Fruit fly (Drosophila melanogaster) whole organism, embryonic: ENCODE measurements around the gene Tet.

ENCODE experiments used
- BEAF-32 ChIP-seq: fragments of 200-800 bp; sonication (Bioruptor generic); optimal IDR thresholded peaks from 3 replicates; lab custom pipeline; 2017; ENCODE audit warnings: missing biosample characterization, missing genetic modification characterization, mild to moderate bottlenecking, moderate library complexity, missing genetic modification reagents
- Bgb ChIP-seq: fragments of 200-800 bp; sonication (Bioruptor generic); IDR thresholded peaks from 2 replicates; pipeline ENCODE4 v1.3.6; 2022; ENCODE audit warnings: missing biosample characterization, missing genetic modification characterization; ENCODE audit not compliant: partially characterized antibody
- CG10654 ChIP-seq: fragments of 200-800 bp; sonication (Bioruptor generic); optimal IDR thresholded peaks from 2 replicates; lab custom pipeline; 2016; ENCODE audit warnings: missing biosample characterization, missing genetic modification characterization
- CG11247 ChIP-seq: fragments of 200-800 bp; sonication (Bioruptor generic); IDR thresholded peaks from 2 replicates; pipeline ENCODE4 v1.3.6; 2022; ENCODE audit warnings: missing biosample characterization, missing genetic modification characterization
- CG12299 ChIP-seq: fragments of 200-800 bp; sonication (Bioruptor generic); optimal IDR thresholded peaks from 2 replicates; lab custom pipeline; 2018; ENCODE audit warnings: missing biosample characterization, mild to moderate bottlenecking, missing genetic modification characterization
- CG12769 ChIP-seq: fragments of 200-800 bp; sonication (Bioruptor generic); optimal IDR thresholded peaks from 2 replicates; lab custom pipeline; 2019; ENCODE audit warnings: missing biosample characterization, mild to moderate bottlenecking, missing genetic modification characterization, moderate library complexity
- CG14441 ChIP-seq: fragments of 200-800 bp; sonication (Bioruptor generic); IDR thresholded peaks from 2 replicates; pipeline ENCODE4 v1.3.6; 2022; ENCODE audit warnings: missing biosample characterization, missing genetic modification characterization
- CG17359 ChIP-seq: fragments of 200-800 bp; sonication (Bioruptor generic); optimal IDR thresholded peaks from 3 replicates; lab custom pipeline; 2018; ENCODE audit warnings: missing biosample characterization, mild to moderate bottlenecking, missing genetic modification characterization, moderate library complexity
- CG17361 ChIP-seq: fragments of 200-800 bp; sonication (Bioruptor generic); IDR thresholded peaks from 3 replicates; pipeline ENCODE4 v1.3.6; 2022; ENCODE audit warnings: missing biosample characterization, missing genetic modification characterization
- CG17385 ChIP-seq: fragments of 200-800 bp; sonication (Bioruptor generic); optimal IDR thresholded peaks from 3 replicates; lab custom pipeline; 2018; ENCODE audit warnings: missing biosample characterization, mild to moderate bottlenecking, missing genetic modification characterization
- CG17568 ChIP-seq: fragments of 200-800 bp; sonication (Bioruptor generic); optimal IDR thresholded peaks from 2 replicates; lab custom pipeline; 2018; ENCODE audit warnings: missing biosample characterization, mild to moderate bottlenecking, missing genetic modification characterization, moderate library complexity
- CG2712 ChIP-seq: fragments of 200-800 bp; optimal IDR thresholded peaks from 3 replicates; lab custom pipeline; 2019; ENCODE audit warnings: missing biosample characterization, mild to moderate bottlenecking, missing genetic modification characterization, moderate library complexity
- CG31388 ChIP-seq: fragments of 200-800 bp; sonication (Bioruptor generic); optimal IDR thresholded peaks from 2 replicates; lab custom pipeline; 2016; ENCODE audit warnings: missing biosample characterization, missing genetic modification characterization
- CG5953 ChIP-seq: fragments of 200-800 bp; sonication (Bioruptor generic); IDR thresholded peaks from 2 replicates; pipeline ENCODE4 v1.3.6; 2022; ENCODE audit warnings: missing biosample characterization, missing genetic modification characterization
- CG6654 ChIP-seq: fragments of 200-800 bp; sonication (Bioruptor generic); optimal IDR thresholded peaks from 2 replicates; lab custom pipeline; 2017; ENCODE audit warnings: missing biosample characterization, mild to moderate bottlenecking, missing genetic modification characterization
- CG8924 ChIP-seq: fragments of 200-800 bp; optimal IDR thresholded peaks from 3 replicates; lab custom pipeline; 2019; ENCODE audit warnings: missing biosample characterization, mild to moderate bottlenecking, missing genetic modification characterization, moderate library complexity
- CG8944 ChIP-seq: fragments of 200-800 bp; sonication (Bioruptor generic); optimal IDR thresholded peaks from 3 replicates; lab custom pipeline; 2016; ENCODE audit warnings: missing biosample characterization, missing genetic modification characterization
- Chrac-16 ChIP-seq: fragments of 200-800 bp; sonication (Bioruptor generic); optimal IDR thresholded peaks from 3 replicates; lab custom pipeline; 2016; ENCODE audit warnings: missing biosample characterization, missing genetic modification characterization
- Fer1 ChIP-seq: fragments of 200-800 bp; sonication (Bioruptor generic); optimal IDR thresholded peaks from 2 replicates; lab custom pipeline; 2017; ENCODE audit warnings: missing biosample characterization, mild to moderate bottlenecking, missing genetic modification characterization
- Fer2 ChIP-seq: fragments of 200-800 bp; sonication (Bioruptor generic); optimal IDR thresholded peaks from 2 replicates; lab custom pipeline; 2018; ENCODE audit warnings: missing biosample characterization, mild to moderate bottlenecking, missing genetic modification characterization, moderate library complexity
- HHEX ChIP-seq: fragments of 200-800 bp; sonication (Bioruptor generic); optimal IDR thresholded peaks from 3 replicates; lab custom pipeline; 2017; ENCODE audit warnings: missing biosample characterization, mild to moderate bottlenecking, missing genetic modification characterization, missing genetic modification reagents
- HLH3B ChIP-seq: fragments of 200-800 bp; sonication (Bioruptor generic); IDR thresholded peaks from 2 replicates; pipeline ENCODE4 v1.3.6; 2022; ENCODE audit warnings: missing biosample characterization, missing genetic modification characterization
- Ptx1 ChIP-seq: fragments of 200-800 bp; sonication (Bioruptor generic); IDR thresholded peaks from 2 replicates; pipeline ENCODE4 v1.3.6; 2022; ENCODE audit warnings: missing biosample characterization, missing genetic modification characterization
- Scr ChIP-seq: fragments of 200-800 bp; sonication (Bioruptor generic); IDR thresholded peaks from 2 replicates; pipeline ENCODE4 v1.3.6; 2022; ENCODE audit warnings: missing biosample characterization, missing genetic modification characterization; ENCODE audit not compliant: partially characterized antibody
- Tbp ChIP-seq: fragments of >200 bp; optimal IDR thresholded peaks from 2 replicates; lab custom pipeline; 2018; ENCODE audit warnings: missing biosample characterization, missing genetic modification characterization
- ap ChIP-seq: fragments of 200-800 bp; sonication (Bioruptor generic); IDR thresholded peaks from 2 replicates; pipeline ENCODE4 v1.3.6; 2022; ENCODE audit warnings: missing biosample characterization, missing genetic modification characterization
- ato ChIP-seq: fragments of 200-800 bp; sonication (Bioruptor generic); IDR thresholded peaks from 2 replicates; pipeline ENCODE4 v1.3.6; 2022; ENCODE audit warnings: missing biosample characterization, missing genetic modification characterization; ENCODE audit not compliant: partially characterized antibody
- chif ChIP-seq, 2 experiments: fragments of 200-800 bp; sonication (Bioruptor generic); optimal IDR thresholded peaks; 3 replicates each; lab custom pipeline; 2016; ENCODE audit warnings: missing biosample characterization in 2 of 2, missing genetic modification characterization in 2 of 2
- chn ChIP-seq: fragments of 200-800 bp; sonication (Bioruptor generic); optimal IDR thresholded peaks from 2 replicates; lab custom pipeline; 2016; ENCODE audit warnings: missing biosample characterization, missing genetic modification characterization
- croc ChIP-seq: fragments of 200-800 bp; sonication (Bioruptor generic); conservative IDR thresholded peaks from 3 replicates; pipeline ENCODE4 v1.3.6; 2022; ENCODE audit warnings: missing biosample characterization, missing genetic modification characterization
- cwo ChIP-seq: fragments of 200-800 bp; sonication (Bioruptor generic); optimal IDR thresholded peaks from 3 replicates; lab custom pipeline; 2017; ENCODE audit warnings: missing biosample characterization, missing genetic modification characterization, mild to moderate bottlenecking, moderate library complexity, missing genetic modification reagents
- hkb ChIP-seq, 2 experiments: fragments of 200-800 bp in 1 of 2; fragments of >200 bp in 1 of 2; sonication (Bioruptor generic) in 1 of 2; IDR thresholded peaks in 1 of 2; optimal IDR thresholded peaks in 1 of 2; 2 replicates each; pipeline versions ENCODE4 v1.3.6 to Lab custom; 2017 to 2022; ENCODE audit warnings: missing biosample characterization in 1 of 2, missing genetic modification characterization in 1 of 2
- ind ChIP-seq: fragments of 200-800 bp; sonication (Bioruptor generic); optimal IDR thresholded peaks from 3 replicates; lab custom pipeline; 2016; ENCODE audit warnings: missing biosample characterization, missing genetic modification characterization
- kah ChIP-seq: fragments of 200-800 bp; sonication (Bioruptor generic); optimal IDR thresholded peaks from 2 replicates; lab custom pipeline; 2018; ENCODE audit warnings: missing biosample characterization, mild to moderate bottlenecking, missing genetic modification characterization
- kni ChIP-seq: fragments of 200-800 bp; sonication (Bioruptor generic); optimal IDR thresholded peaks from 3 replicates; lab custom pipeline; 2017; ENCODE audit warnings: mild to moderate bottlenecking, missing biosample characterization, missing genetic modification reagents, missing genetic modification characterization
- lmd ChIP-seq: fragments of 200-800 bp; sonication (Bioruptor generic); IDR thresholded peaks from 2 replicates; pipeline ENCODE4 v1.3.6; 2022; ENCODE audit warnings: missing biosample characterization, missing genetic modification characterization
- nerfin-2 ChIP-seq: fragments of 200-800 bp; sonication (Bioruptor generic); IDR thresholded peaks from 2 replicates; pipeline ENCODE4 v1.3.6; 2022; ENCODE audit warnings: missing biosample characterization, missing genetic modification characterization; ENCODE audit not compliant: partially characterized antibody
- nom ChIP-seq: fragments of 200-800 bp; sonication (Bioruptor generic); optimal IDR thresholded peaks from 2 replicates; lab custom pipeline; 2017; ENCODE audit warnings: missing biosample characterization, missing genetic modification characterization, mild to moderate bottlenecking, moderate library complexity, missing genetic modification reagents
- odd ChIP-seq: fragments of 200-800 bp; sonication (Bioruptor generic); optimal IDR thresholded peaks from 2 replicates; lab custom pipeline; 2017; ENCODE audit warnings: missing biosample characterization, mild to moderate bottlenecking, missing genetic modification characterization
- onecut ChIP-seq: fragments of 200-800 bp; sonication (Bioruptor generic); IDR thresholded peaks from 2 replicates; pipeline ENCODE4 v1.3.6; 2022; ENCODE audit warnings: missing biosample characterization, missing genetic modification characterization
- pan ChIP-seq, 4 experiments: fragments of >200 bp in 3 of 4; fragments of 200-800 bp in 1 of 4; sonication (Bioruptor generic) in 1 of 4; optimal IDR thresholded peaks in 3 of 4; IDR thresholded peaks in 1 of 4; 2 replicates each; pipeline versions ENCODE4 v1.3.6 to Lab custom; 2017 to 2022; ENCODE audit warnings: missing biosample characterization in 2 of 4, missing genetic modification characterization in 2 of 4, mixed read lengths in 1 of 4
- pnt ChIP-seq: fragments of 200-800 bp; sonication (Bioruptor generic); optimal IDR thresholded peaks from 3 replicates; lab custom pipeline; 2016; ENCODE audit warnings: missing biosample characterization, missing genetic modification characterization
- ranshi ChIP-seq: fragments of 200-800 bp; sonication (Bioruptor generic); IDR thresholded peaks from 2 replicates; pipeline ENCODE4 v1.3.6; 2022; ENCODE audit warnings: missing biosample characterization, missing genetic modification characterization
- stc ChIP-seq: fragments of 200-800 bp; sonication (Bioruptor generic); IDR thresholded peaks from 2 replicates; pipeline ENCODE4 v1.3.6; 2022; ENCODE audit warnings: missing biosample characterization, missing genetic modification characterization
- tap ChIP-seq: fragments of 200-800 bp; optimal IDR thresholded peaks from 3 replicates; lab custom pipeline; 2019; ENCODE audit warnings: missing biosample characterization, mild to moderate bottlenecking, missing genetic modification characterization, moderate library complexity
- ttk ChIP-seq: fragments of 200-800 bp; sonication (Bioruptor generic); IDR thresholded peaks from 2 replicates; pipeline ENCODE4 v2.1.2; 2022; ENCODE audit warnings: missing biosample characterization, missing genetic modification characterization
- tup ChIP-seq: fragments of 200-800 bp; sonication (Bioruptor generic); optimal IDR thresholded peaks from 2 replicates; lab custom pipeline; 2016; ENCODE audit warnings: missing biosample characterization, mild to moderate bottlenecking, missing genetic modification characterization, moderate library complexity
- vnd ChIP-seq: fragments of 200-800 bp; sonication (Bioruptor generic); IDR thresholded peaks from 3 replicates; pipeline ENCODE4 v1.3.6; 2022; ENCODE audit warnings: missing biosample characterization, missing genetic modification characterization; ENCODE audit not compliant: partially characterized antibody
- wor ChIP-seq: fragments of 200-800 bp; sonication (Bioruptor generic); IDR thresholded peaks from 2 replicates; pipeline ENCODE4 v1.3.6; 2022; ENCODE audit warnings: missing biosample characterization, missing genetic modification characterization
- zfh2 ChIP-seq: fragments of 200-800 bp; sonication (Bioruptor generic); optimal IDR thresholded peaks from 2 replicates; lab custom pipeline; 2016; ENCODE audit warnings: missing biosample characterization, missing genetic modification characterization

Tet gene

dm6 chr3L:2879827-2880131 is 821 bp upstream of the Tet start (continued):
- TF ChIP-seq CG11247 (GFP tag; lab: Robert Waterston, UW) (peak; percentile 36; the same call in 1 of the 2 replicates), zfh2 (GFP tag; lab: Kevin White, UChicago) (no peak), CG17568 (GFP tag; lab: Kevin White, UChicago) (no peak), Scr (GFP tag; lab: Robert Waterston, UW) (no peak), Tbp (no peak), Ptx1 (GFP tag; lab: Robert Waterston, UW) (peak; percentile 41; the same call in 1 of the 2 replicates), CG12769 (tag; lab: Kevin White, UChicago) (no peak), wor (GFP tag; lab: Robert Waterston, UW) (no peak), CG8944 (GFP tag; lab: Kevin White, UChicago) (no peak), Bgb (GFP tag; lab: Robert Waterston, UW) (no peak), CG17385 (GFP tag; lab: Kevin White, UChicago) (no peak), hkb (optimal IDR thresholded peaks at IDR 0.05; lab: Kevin White, UChicago) (no peak), hkb (GFP tag; IDR thresholded peaks at IDR 0.05; lab: Robert Waterston, UW) (0 out of 2 replicates have a peak, but pooled peaks have one; percentile 30), Fer2 (tag; lab: Kevin White, UChicago) (no peak), Chrac-16 (no peak), tup (no peak), chn (GFP tag; lab: Kevin White, UChicago) (no peak), CG5953 (GFP tag; lab: Robert Waterston, UW) (no peak), pnt (GFP tag; lab: Kevin White, UChicago) (peak; percentile 3), ind (GFP tag; lab: Kevin White, UChicago) (peak; percentile 27), ato (GFP tag; lab: Robert Waterston, UW) (no peak), odd (GFP tag; lab: Kevin White, UChicago) (no peak), chif (GFP tag; optimal IDR thresholded peaks at IDR 0.05; lab: Kevin White, UChicago) (no peak), HHEX (GFP tag; lab: Kevin White, UChicago) (no peak), BEAF-32 (GFP tag; lab: Kevin White, UChicago) (no peak), vnd (no peak), pan (optimal IDR thresholded peaks at IDR 0.05; lab: Kevin White, UChicago) (no peak), pan (GFP tag; optimal IDR thresholded peaks at IDR 0.05 in 1 of 2, IDR thresholded peaks at IDR 0.05 in 1 of 2) (peak in 1 of 2 experiments; percentile 56), CG8924 (tag; lab: Kevin White, UChicago) (no peak), CG14441 (GFP tag; lab: Robert Waterston, UW) (peak; percentile 31; the same call in 1 of the 2 replicates), stc (GFP tag; lab: Robert Waterston, UW) (0 out of 2 replicates have a peak, but pooled peaks have one; percentile 19), lmd (GFP tag; lab: Robert Waterston, UW) (peak; percentile 72), HLH3B (peak; percentile 51; the same call in 1 of the 2 replicates), CG10654 (GFP tag; lab: Kevin White, UChicago) (peak; percentile 8), tap (tag; lab: Kevin White, UChicago) (no peak), kni (GFP tag; lab: Kevin White, UChicago) (no peak), ttk (GFP tag; lab: Robert Waterston, UW) (peak; percentile 34; the same call in 1 of the 2 replicates), CG2712 (tag; lab: Kevin White, UChicago) (peak; percentile 48), ranshi (GFP tag; lab: Robert Waterston, UW) (peak; percentile 39; the same call in 1 of the 2 replicates), CG12299 (tag; lab: Kevin White, UChicago) (no peak), Fer1 (GFP tag; lab: Kevin White, UChicago) (no peak), CG6654 (GFP tag; lab: Kevin White, UChicago) (no peak), onecut (peak; percentile 40), ap (GFP tag; lab: Robert Waterston, UW) (no peak), CG17359 (tag; lab: Kevin White, UChicago) (peak; percentile 28), croc (GFP tag; lab: Robert Waterston, UW) (peak; percentile 42), kah (GFP tag; lab: Kevin White, UChicago) (no peak), cwo (GFP tag; lab: Kevin White, UChicago) (no peak), nerfin-2 (GFP tag; lab: Robert Waterston, UW) (no peak), CG17361 (peak; percentile 42; the same call in 1 of the 3 replicates), nom (GFP tag; lab: Kevin White, UChicago) (peak; percentile 14), CG31388 (GFP tag; lab: Kevin White, UChicago) (no peak)
